Fruit fly (Drosophila melanogaster): ENCODE measurements around the gene msl-2.

DNA sequence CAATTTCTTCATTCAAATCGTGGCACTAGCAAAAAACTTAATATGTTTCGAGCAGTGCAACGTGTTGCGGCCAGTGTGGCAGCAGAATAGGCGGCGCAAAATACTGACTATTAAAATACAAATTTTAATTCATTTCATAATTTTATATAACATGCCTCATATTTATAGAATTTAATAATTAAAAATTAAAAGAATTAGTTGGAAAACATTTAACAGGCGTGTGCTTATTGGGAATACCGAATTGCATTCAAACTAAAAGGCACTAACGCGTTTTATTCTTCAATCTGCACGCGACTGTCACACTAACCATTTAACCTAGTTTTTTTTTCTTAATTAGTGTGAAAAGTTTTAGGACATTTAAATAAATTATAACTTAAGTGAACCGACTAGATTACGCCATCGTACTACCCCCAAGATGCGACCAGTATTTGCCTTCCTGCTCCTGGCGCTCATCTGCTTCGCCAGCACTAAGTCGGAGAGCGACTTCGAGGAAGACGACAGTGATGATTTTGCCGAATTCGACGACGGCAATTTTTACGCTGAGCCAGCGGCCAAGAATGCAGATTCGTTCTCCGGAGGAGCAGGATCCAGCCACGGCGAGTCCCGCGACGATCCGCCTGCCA, 48.8 kb upstream of the msl-2 start, which contains the start of the genes LeuRS and CG17593:
- no peak for TF ChIP-seq Dfd (GFP tag; optimal IDR thresholded peaks at IDR 0.05)
- TF ChIP-seq br (GFP tag; optimal IDR thresholded peaks at IDR 0.05) = no peak
- TF ChIP-seq psq (GFP tag; optimal IDR thresholded peaks at IDR 0.05) = no peak
- no peak for TF ChIP-seq Vsx2 (GFP tag; optimal IDR thresholded peaks at IDR 0.05; ENCODE audit: partially characterized antibody)
- no peak for TF ChIP-seq OdsH (GFP tag; optimal IDR thresholded peaks at IDR 0.05)
- TF ChIP-seq Dif (GFP tag; optimal IDR thresholded peaks at IDR 0.05; ENCODE audit: partially characterized antibody) = no peak
- TF ChIP-seq brk (GFP tag; optimal IDR thresholded peaks at IDR 0.05) = no peak
- TF ChIP-seq CG32264 (GFP tag; optimal IDR thresholded peaks at IDR 0.05) = no peak
- TF ChIP-seq N (GFP tag; optimal IDR thresholded peaks at IDR 0.05) = no peak
- no peak for TF ChIP-seq ey (GFP tag; optimal IDR thresholded peaks at IDR 0.05)
- no peak for TF ChIP-seq fru (GFP tag; optimal IDR thresholded peaks at IDR 0.05)

All from whole organism, wandering third instar larva.